Fruit fly (Drosophila melanogaster) whole organism: Measurements from ENCODE around the gene CG13062.

Experiments used
- CG8478 ChIP-seq: fragments of >200 bp; optimal IDR thresholded peaks from 2 replicates; lab custom pipeline; 2018; ENCODE audit warnings: inconsistent platforms
- Dll ChIP-seq: fragments of >200 bp; optimal IDR thresholded peaks from 2 replicates; lab custom pipeline; 2017
- EcR ChIP-seq, 2 experiments: fragments of >200 bp; optimal IDR thresholded peaks; 2 replicates each; lab custom pipeline; 2017; ENCODE audit warnings: missing biosample characterization in 2 of 2, missing genetic modification characterization in 2 of 2, missing genetic modification reagents in 2 of 2
- pan ChIP-seq: fragments of >200 bp; optimal IDR thresholded peaks from 2 replicates; lab custom pipeline; 2017
- psq ChIP-seq: fragments of >200 bp; optimal IDR thresholded peaks from 2 replicates; lab custom pipeline; 2017
- usp ChIP-seq: fragments of >200 bp; optimal IDR thresholded peaks from 2 replicates; lab custom pipeline; 2017; ENCODE audit warnings: missing biosample characterization, missing genetic modification characterization, mixed read lengths

The CG13062 gene

DNA sequence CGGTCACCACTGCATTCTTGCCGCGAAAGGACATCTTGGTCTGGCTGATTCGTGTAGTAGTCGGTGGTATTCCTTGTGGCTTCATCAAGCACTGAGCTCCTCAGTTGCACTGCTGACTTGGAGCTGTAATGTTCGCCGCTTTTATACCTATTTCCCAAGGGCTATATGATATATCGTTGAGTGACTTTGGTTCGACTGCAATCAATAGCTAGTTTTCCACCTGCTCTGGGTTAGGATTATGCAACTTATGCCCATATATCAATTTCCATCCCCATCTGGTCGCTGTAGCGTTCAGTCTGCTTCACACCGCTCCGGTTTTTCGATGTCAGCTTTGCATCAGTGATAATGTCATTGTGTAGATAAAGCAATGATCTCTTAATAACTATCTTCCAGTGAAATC is 40.1 kb downstream of the CG13062 start, which contains the start of gene Pdh:
Pdh (minus strand) TSS at position 101 of the 400 bp plus-strand sequence.
- TF ChIP-seq EcR (GFP tag; optimal IDR thresholded peaks at IDR 0.05; lab: Kevin White, UChicago) (no peak), pan (lab: Kevin White, UChicago) (no peak), psq (lab: Kevin White, UChicago) (no peak), CG8478 (no peak), usp (GFP tag; lab: Kevin White, UChicago) (no peak), Dll (no peak)

DNA sequence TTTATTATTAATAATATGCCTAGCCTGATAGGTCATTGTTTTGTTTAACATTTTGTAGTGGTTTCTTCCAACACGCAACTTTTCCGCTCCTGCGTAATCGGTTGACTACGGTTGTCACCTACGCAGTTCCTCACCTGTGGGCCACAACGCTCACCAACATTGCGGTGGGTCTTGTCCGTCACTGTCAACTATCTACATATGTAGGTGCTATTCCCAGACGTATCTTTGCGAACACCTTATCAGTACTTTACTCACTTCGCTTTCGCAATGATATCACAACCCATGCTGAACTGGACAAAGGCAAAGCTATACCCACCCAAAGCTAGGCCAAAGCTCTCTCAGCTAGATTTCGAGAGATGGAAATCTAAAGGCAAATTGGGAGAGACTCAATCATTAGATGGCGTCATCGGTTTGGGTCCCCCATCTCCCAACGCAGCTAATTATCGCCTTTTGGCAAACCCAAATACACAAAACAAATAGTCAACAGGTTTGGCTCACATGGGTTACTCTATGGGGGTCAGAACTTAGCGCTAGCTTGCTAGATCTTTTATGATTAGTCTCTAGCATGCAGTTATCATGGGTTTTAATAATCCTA is 42.2 kb downstream of the CG13062 start:
- TF ChIP-seq Dll (no peak), EcR (GFP tag; optimal IDR thresholded peaks at IDR 0.05; lab: Kevin White, UChicago) (no peak), usp (GFP tag; lab: Kevin White, UChicago) (no peak)

DNA sequence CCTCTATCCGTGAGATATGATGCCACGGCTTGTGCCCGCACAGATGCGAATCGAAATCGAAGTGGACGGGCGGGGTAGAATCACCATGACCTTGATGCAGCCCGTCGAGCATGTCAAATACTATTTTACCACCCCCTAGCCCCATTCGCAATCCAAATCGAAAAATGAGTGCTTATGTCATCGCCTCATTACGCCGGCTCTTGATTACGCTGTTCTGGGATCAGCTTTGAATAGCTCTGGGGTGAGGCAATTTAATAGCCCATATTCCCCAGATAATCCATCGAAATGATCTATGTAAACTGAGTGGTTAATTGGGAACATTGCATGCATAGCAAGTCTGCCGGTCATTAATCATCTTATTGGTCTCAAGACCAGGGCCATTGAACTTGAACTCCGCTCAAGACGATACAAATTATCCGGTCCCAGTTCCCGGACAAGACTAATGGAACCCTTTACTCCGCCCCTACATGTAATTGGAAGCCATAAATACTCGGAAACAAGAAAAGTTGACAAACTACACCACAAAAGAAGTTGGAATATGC is 43.2 kb downstream of the CG13062 start:
- TF ChIP-seq EcR (GFP tag; optimal IDR thresholded peaks at IDR 0.05; lab: Kevin White, UChicago) (peak in 1 of 2 experiments; percentile 64), psq (lab: Kevin White, UChicago) (no peak)

DNA sequence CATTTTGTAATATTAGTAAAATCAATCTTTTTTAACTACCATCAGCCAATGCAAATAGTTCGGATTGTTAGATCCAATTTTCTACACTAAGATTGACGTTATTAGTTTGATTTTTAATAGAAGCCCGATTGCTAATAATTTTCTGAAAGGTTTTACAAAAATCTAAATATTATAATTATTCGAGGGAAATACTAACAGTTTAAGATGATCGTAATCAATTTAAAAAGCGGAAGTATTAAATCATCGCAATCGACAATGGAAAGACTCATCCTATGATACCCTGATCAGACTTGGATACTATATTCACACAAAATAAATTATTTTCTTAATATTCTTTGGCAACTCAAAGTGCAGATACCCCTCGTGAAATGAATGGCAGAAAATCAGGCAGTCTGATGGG is 43.8 kb downstream of the CG13062 start:
- TF ChIP-seq CG8478, result no peak
- no peak for TF ChIP-seq usp (GFP tag; lab: Kevin White, UChicago)
- TF ChIP-seq Dll, result no peak
- no peak for TF ChIP-seq psq (lab: Kevin White, UChicago)
- TF ChIP-seq EcR (GFP tag; optimal IDR thresholded peaks at IDR 0.05; lab: Kevin White, UChicago), result no peak
- no peak for TF ChIP-seq pan (lab: Kevin White, UChicago)

- TF ChIP-seq CG8478 (no peak), psq (lab: Kevin White, UChicago) (no peak), Dll (no peak), pan (lab: Kevin White, UChicago) (no peak), usp (GFP tag; lab: Kevin White, UChicago) (no peak), EcR (GFP tag; optimal IDR thresholded peaks at IDR 0.05; lab: Kevin White, UChicago) (no peak)
Observed at dm6 chr3L:16359219-16359748, 45.2 kb downstream of the CG13062 start, which contains the start of gene ringer. Gene ringer, minus strand, starts transcription at chr3L:16359428.

- TF ChIP-seq pan (lab: Kevin White, UChicago) (no peak), EcR (GFP tag; optimal IDR thresholded peaks at IDR 0.05; lab: Kevin White, UChicago) (no peak), psq (lab: Kevin White, UChicago) (no peak), Dll (no peak), CG8478 (no peak), usp (GFP tag; lab: Kevin White, UChicago) (no peak)
Observed at dm6 chr3L:16359795-16360194, 45.7 kb downstream of the CG13062 start.

dm6 chr3L:16361200-16361815 is 47.2 kb downstream of the CG13062 start:
- TF ChIP-seq usp (GFP tag; lab: Kevin White, UChicago) (no peak), psq (lab: Kevin White, UChicago) (no peak), pan (lab: Kevin White, UChicago) (no peak), EcR (GFP tag; optimal IDR thresholded peaks at IDR 0.05; lab: Kevin White, UChicago) (no peak), Dll (no peak), CG8478 (no peak)

- no peak for TF ChIP-seq Dll
- no peak for TF ChIP-seq EcR (GFP tag; optimal IDR thresholded peaks at IDR 0.05; lab: Kevin White, UChicago)
- TF ChIP-seq CG8478, result no peak
- TF ChIP-seq pan (lab: Kevin White, UChicago), result no peak
- no peak for TF ChIP-seq usp (GFP tag; lab: Kevin White, UChicago)
- TF ChIP-seq psq (lab: Kevin White, UChicago), result no peak
Observed at dm6 chr3L:16362119-16362653, 48.1 kb downstream of the CG13062 start, which contains the start of gene Cpr72Ea. Gene Cpr72Ea, plus strand, starts transcription at chr3L:16362603.

DNA sequence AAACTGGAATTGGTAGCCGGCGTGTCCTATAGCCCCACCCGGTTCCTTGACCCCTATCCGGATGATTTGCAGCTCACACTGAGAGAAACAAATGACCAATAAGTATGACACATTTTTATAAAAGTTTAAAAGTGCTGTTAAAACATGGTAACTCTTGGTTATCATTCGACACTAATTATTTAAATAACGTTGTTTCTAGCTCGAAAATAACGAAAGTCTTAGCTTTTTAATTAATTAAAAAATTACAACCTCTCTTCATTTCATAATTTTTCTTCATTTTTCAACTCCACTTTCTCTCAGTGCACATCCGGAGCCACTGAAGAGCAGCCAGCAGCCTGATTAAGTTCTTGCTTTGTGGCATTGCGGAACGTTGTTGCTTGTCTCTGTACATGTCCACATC is 50.1 kb downstream of the CG13062 start:
- TF ChIP-seq CG8478, result no peak
- no peak for TF ChIP-seq Dll
- no peak for TF ChIP-seq psq (lab: Kevin White, UChicago)
- TF ChIP-seq pan (lab: Kevin White, UChicago), result no peak
- no peak for TF ChIP-seq EcR (GFP tag; optimal IDR thresholded peaks at IDR 0.05; lab: Kevin White, UChicago)
- no peak for TF ChIP-seq usp (GFP tag; lab: Kevin White, UChicago)

DNA sequence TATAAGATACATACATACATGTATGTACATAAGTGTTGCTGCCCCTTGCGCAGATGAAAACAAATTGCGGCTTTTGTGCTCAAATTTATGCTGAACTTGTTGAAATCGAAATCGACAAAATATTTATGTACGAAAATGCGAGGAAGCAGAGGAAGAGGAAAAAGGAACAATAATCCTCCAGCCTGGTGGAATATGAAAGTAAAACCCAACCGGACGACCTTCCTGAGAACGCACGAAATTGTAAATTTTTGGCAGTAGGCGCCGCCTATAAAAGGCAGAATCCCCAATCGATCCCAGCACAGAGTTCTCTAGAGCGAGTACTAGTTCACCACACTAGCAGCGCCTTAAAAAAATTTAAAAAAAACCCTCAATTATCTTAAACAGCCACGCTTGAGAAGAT is 50.5 kb downstream of the CG13062 start, which contains the start of gene Cpr72Eb:
Cpr72Eb (plus strand) TSS at position 301 of the 400 bp plus-strand sequence.
- no peak for TF ChIP-seq psq (lab: Kevin White, UChicago)
- TF ChIP-seq usp (GFP tag; lab: Kevin White, UChicago), result no peak
- no peak for TF ChIP-seq CG8478
